Fruit fly (Drosophila melanogaster) whole organism, wandering third instar larva: ENCODE results near the gene mio.

Source experiments
- Abd-B ChIP-seq: fragments of >200 bp; optimal IDR thresholded peaks from 2 replicates; lab custom pipeline; 2017; ENCODE audit warnings: missing biosample characterization, missing genetic modification characterization
- CG32264 ChIP-seq: fragments of 200-800 bp; sonication (Bioruptor generic); optimal IDR thresholded peaks from 2 replicates; lab custom pipeline; 2016; ENCODE audit warnings: missing biosample characterization, missing genetic modification characterization
- CG9705 ChIP-seq: fragments of 200-800 bp; sonication (Bioruptor generic); optimal IDR thresholded peaks from 2 replicates; lab custom pipeline; 2018; ENCODE audit warnings: missing biosample characterization, mild to moderate bottlenecking, missing genetic modification characterization
- CrebA ChIP-seq: fragments of 200-800 bp; sonication (Bioruptor generic); optimal IDR thresholded peaks from 2 replicates; lab custom pipeline; 2016; ENCODE audit warnings: missing biosample characterization, mild to moderate bottlenecking, missing genetic modification characterization, borderline replicate concordance
- Dfd ChIP-seq: fragments of >200 bp; optimal IDR thresholded peaks from 2 replicates; lab custom pipeline; 2017; ENCODE audit warnings: missing biosample characterization, missing genetic modification characterization
- Dif ChIP-seq: fragments of 200-275, 200-300 bp; sonication (Bioruptor generic); optimal IDR thresholded peaks from 2 replicates; lab custom pipeline; 2018; ENCODE audit warnings: missing biosample characterization, missing genetic modification characterization; ENCODE audit not compliant: partially characterized antibody
- GATAd ChIP-seq: sonication (Bioruptor generic); optimal IDR thresholded peaks from 2 replicates; lab custom pipeline; 2016; ENCODE audit warnings: missing biosample characterization, missing genetic modification characterization
- HLH106 ChIP-seq: fragments of 200-800 bp; optimal IDR thresholded peaks from 3 replicates; lab custom pipeline; 2019; ENCODE audit warnings: missing biosample characterization, mild to moderate bottlenecking, missing genetic modification characterization, moderate library complexity
- Hnf4 ChIP-seq: fragments of 200-800 bp; sonication (Bioruptor generic); optimal IDR thresholded peaks from 2 replicates; lab custom pipeline; 2016; ENCODE audit warnings: missing biosample characterization, mild to moderate bottlenecking, missing genetic modification characterization
- Hr78 ChIP-seq: fragments of >200 bp; optimal IDR thresholded peaks from 2 replicates; lab custom pipeline; 2017; ENCODE audit warnings: missing biosample characterization, missing genetic modification characterization
- Hr83 ChIP-seq: fragments of 200-300 bp; sonication (Bioruptor generic); optimal IDR thresholded peaks from 2 replicates; lab custom pipeline; 2016; ENCODE audit warnings: missing biosample characterization, mild to moderate bottlenecking, missing genetic modification characterization, moderate library complexity; ENCODE audit not compliant: poor library complexity, severe bottlenecking
- Jra ChIP-seq: sonication (Bioruptor generic); optimal IDR thresholded peaks from 2 replicates; lab custom pipeline; 2016; ENCODE audit warnings: missing biosample characterization, missing genetic modification characterization
- Mio ChIP-seq: sonication (Bioruptor generic); optimal IDR thresholded peaks from 2 replicates; lab custom pipeline; 2016; ENCODE audit warnings: missing biosample characterization, missing genetic modification characterization
- Myc ChIP-seq: fragments of >200 bp; optimal IDR thresholded peaks from 2 replicates; lab custom pipeline; 2017
- N ChIP-seq: fragments of >200 bp; optimal IDR thresholded peaks from 2 replicates; lab custom pipeline; 2018; ENCODE audit warnings: missing biosample characterization, missing external identifiers, missing genetic modification characterization
- OdsH ChIP-seq: fragments of 200-800 bp; sonication (Bioruptor generic); optimal IDR thresholded peaks from 2 replicates; lab custom pipeline; 2016; ENCODE audit warnings: missing biosample characterization, mild to moderate bottlenecking, missing genetic modification characterization
- Rel ChIP-seq, 2 experiments: fragments of 200-800 bp; sonication (Bioruptor generic) in 1 of 2; optimal IDR thresholded peaks; 2 replicates in 1 of 2; 3 replicates in 1 of 2; lab custom pipeline; 2016 to 2019; ENCODE audit warnings: mild to moderate bottlenecking in 2 of 2, missing biosample characterization in 2 of 2, missing genetic modification characterization in 2 of 2, moderate library complexity in 1 of 2
- Sp1 ChIP-seq: fragments of 200-800 bp; sonication (Bioruptor generic); optimal IDR thresholded peaks from 3 replicates; lab custom pipeline; 2019; ENCODE audit warnings: missing biosample characterization, mild to moderate bottlenecking, missing genetic modification characterization, moderate library complexity
- Vsx2 ChIP-seq: fragments of 200-300, 225-300 bp; sonication (Bioruptor generic); optimal IDR thresholded peaks from 2 replicates; lab custom pipeline; 2018; ENCODE audit warnings: missing biosample characterization, missing genetic modification characterization; ENCODE audit not compliant: partially characterized antibody
- br ChIP-seq: fragments of 200-800 bp; sonication (Bioruptor generic); optimal IDR thresholded peaks from 2 replicates; lab custom pipeline; 2016; ENCODE audit warnings: missing biosample characterization, missing genetic modification characterization
- brk ChIP-seq: fragments of 200-800 bp; sonication (Bioruptor generic); optimal IDR thresholded peaks from 2 replicates; lab custom pipeline; 2016; ENCODE audit warnings: missing biosample characterization, mild to moderate bottlenecking, missing genetic modification characterization
- dl ChIP-seq, 2 experiments: fragments of 175-275, 200-275 bp in 1 of 2; fragments of 200-275 bp in 1 of 2; sonication (Bioruptor generic); optimal IDR thresholded peaks; lab custom pipeline; 2018; ENCODE audit warnings: mild to moderate bottlenecking in 2 of 2, missing biosample characterization in 2 of 2, missing genetic modification characterization in 2 of 2, moderate library complexity in 2 of 2; ENCODE audit not compliant: partially characterized antibody in 2 of 2, insufficient read depth in 1 of 2
- dmrt93B ChIP-seq: fragments of 200-800 bp; sonication (Bioruptor generic); optimal IDR thresholded peaks from 2 replicates; lab custom pipeline; 2018; ENCODE audit warnings: missing biosample characterization, mild to moderate bottlenecking, missing genetic modification characterization
- dsf ChIP-seq: sonication (Bioruptor generic); optimal IDR thresholded peaks from 2 replicates; lab custom pipeline; 2016; ENCODE audit warnings: missing biosample characterization, missing genetic modification characterization, borderline replicate concordance
- ey ChIP-seq: fragments of 200-800 bp; sonication (Bioruptor generic); optimal IDR thresholded peaks from 2 replicates; lab custom pipeline; 2016; ENCODE audit warnings: missing biosample characterization, missing genetic modification characterization
- foxo ChIP-seq, 2 experiments: fragments of 200-800 bp; sonication (Bioruptor generic); optimal IDR thresholded peaks; 2 replicates in 1 of 2; 3 replicates in 1 of 2; lab custom pipeline; 2016 to 2017; ENCODE audit warnings: missing biosample characterization in 2 of 2, missing genetic modification characterization in 2 of 2
- fru ChIP-seq: fragments of 200-800 bp; sonication (Bioruptor generic); optimal IDR thresholded peaks from 3 replicates; lab custom pipeline; 2016; ENCODE audit warnings: missing biosample characterization, mild to moderate bottlenecking, missing genetic modification characterization
- h ChIP-seq: fragments of 200-800 bp; sonication (Bioruptor generic); optimal IDR thresholded peaks from 3 replicates; lab custom pipeline; 2016; ENCODE audit warnings: missing biosample characterization, mild to moderate bottlenecking, missing genetic modification characterization
- jim ChIP-seq: fragments of 175-275, 200-325 bp; sonication (Bioruptor generic); optimal IDR thresholded peaks from 2 replicates; lab custom pipeline; 2016; ENCODE audit warnings: missing biosample characterization, mild to moderate bottlenecking, missing genetic modification characterization
- lola ChIP-seq: fragments of >200 bp; optimal IDR thresholded peaks from 2 replicates; lab custom pipeline; 2017; ENCODE audit warnings: missing biosample characterization, missing genetic modification characterization
- pan ChIP-seq: fragments of >200 bp; optimal IDR thresholded peaks from 2 replicates; lab custom pipeline; 2017
- psq ChIP-seq: fragments of 200-800 bp; sonication (Bioruptor generic); optimal IDR thresholded peaks from 3 replicates; lab custom pipeline; 2017; ENCODE audit warnings: missing biosample characterization, mild to moderate bottlenecking, missing genetic modification characterization, moderate library complexity
- rgr ChIP-seq: fragments of 200-800 bp; sonication (Bioruptor generic); optimal IDR thresholded peaks from 3 replicates; lab custom pipeline; 2016; ENCODE audit warnings: missing biosample characterization, mild to moderate bottlenecking, missing genetic modification characterization
- sage ChIP-seq: fragments of 200-800 bp; sonication (Bioruptor generic); optimal IDR thresholded peaks from 2 replicates; lab custom pipeline; 2016; ENCODE audit warnings: missing biosample characterization, mild to moderate bottlenecking, missing genetic modification characterization
- sv ChIP-seq: fragments of 200-800 bp; sonication (Bioruptor generic); optimal IDR thresholded peaks from 3 replicates; lab custom pipeline; 2016; ENCODE audit warnings: missing biosample characterization, missing genetic modification characterization
- tai ChIP-seq: sonication (Bioruptor generic); optimal IDR thresholded peaks from 2 replicates; lab custom pipeline; 2016; ENCODE audit warnings: missing biosample characterization, missing genetic modification characterization
- usp ChIP-seq: fragments of >200 bp; optimal IDR thresholded peaks from 2 replicates; lab custom pipeline; 2017; ENCODE audit warnings: missing biosample characterization, missing genetic modification characterization
- woc ChIP-seq: sonication (Bioruptor generic); optimal IDR thresholded peaks from 2 replicates; lab custom pipeline; 2016; ENCODE audit warnings: missing biosample characterization, mild to moderate bottlenecking, missing genetic modification characterization

mio gene

DNA sequence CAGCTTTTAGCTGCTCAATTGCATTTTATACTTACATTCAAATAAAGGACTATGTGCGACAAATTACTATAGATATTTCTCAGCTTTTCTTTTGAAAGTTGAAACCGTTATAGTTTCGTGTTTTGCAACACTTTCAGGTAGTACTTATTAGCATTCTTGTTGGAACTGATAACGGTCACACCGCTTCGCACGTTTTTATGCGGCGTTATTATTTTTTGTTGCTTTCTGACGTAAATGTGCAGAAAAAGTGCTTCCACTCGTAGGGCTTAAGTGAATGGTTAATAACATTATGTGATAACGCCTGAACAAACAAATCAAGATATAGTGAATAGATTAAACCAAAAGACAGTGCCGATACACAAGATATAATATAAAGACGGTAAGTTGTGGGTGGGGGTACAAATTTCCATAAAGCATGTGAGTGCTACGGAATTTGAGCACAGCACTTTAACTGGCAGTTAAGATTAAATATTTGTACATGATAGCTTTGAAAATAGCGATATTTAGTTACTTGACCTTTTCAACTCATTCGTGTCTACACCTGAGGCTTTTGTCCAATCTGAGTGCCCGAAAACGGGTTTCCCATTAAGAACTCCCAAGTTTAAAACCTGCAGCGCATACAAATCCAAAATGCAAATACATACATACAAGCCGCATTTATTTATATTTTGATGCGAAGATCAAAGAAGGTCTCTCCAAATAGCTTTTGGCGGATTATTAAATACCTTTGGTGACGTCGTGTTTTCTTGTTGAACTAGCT is 3.7 kb downstream of the mio start, which contains the start of gene papi:
Gene papi, plus strand, starts transcription at position 176 of the 760 bp plus-strand sequence.
- TF ChIP-seq rgr, result peak; percentile 66
- TF ChIP-seq h (GFP tag; lab: Kevin White, UChicago), result no peak
- TF ChIP-seq Rel (GFP tag; optimal IDR thresholded peaks at IDR 0.05; lab: Kevin White, UChicago), result no peak
- TF ChIP-seq Rel (tag; optimal IDR thresholded peaks at IDR 0.05; lab: Kevin White, UChicago), result peak; percentile 68

DNA sequence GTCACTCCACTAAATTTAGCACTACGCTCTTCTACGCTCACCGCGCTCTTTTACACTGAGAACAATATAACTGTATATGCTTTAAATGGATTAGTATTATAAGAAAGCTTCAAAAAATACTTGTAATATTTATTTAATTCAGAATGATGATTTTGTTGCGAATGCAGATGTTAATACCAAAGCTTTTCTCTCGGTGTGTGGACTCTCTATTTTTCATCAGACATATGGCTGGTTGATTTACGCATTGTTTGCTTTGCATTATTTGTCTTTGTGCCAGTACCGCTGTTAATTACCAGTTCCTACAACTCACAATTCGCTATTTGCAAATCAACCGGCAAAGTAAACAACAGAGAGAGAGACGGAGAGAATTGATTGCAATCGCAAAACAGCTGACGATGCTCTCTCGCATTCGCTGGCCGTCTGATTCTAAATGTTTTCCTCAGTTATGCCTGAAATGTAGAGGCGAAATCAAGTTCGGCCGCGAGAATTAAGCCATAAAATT is 4.6 kb downstream of the mio start:
- TF ChIP-seq Hr78 (GFP tag; lab: Kevin White, UChicago), result no peak
- TF ChIP-seq sv (GFP tag; lab: Kevin White, UChicago), result peak; percentile 89
- peak; percentile 78 for TF ChIP-seq Dif (GFP tag; lab: Kevin White, UChicago)
- TF ChIP-seq Vsx2 (GFP tag; lab: Kevin White, UChicago), result no peak
- TF ChIP-seq h (GFP tag; lab: Kevin White, UChicago), result peak; percentile 99
- peak; percentile 99 for TF ChIP-seq Sp1 (GFP tag; lab: Kevin White, UChicago)
- no peak for TF ChIP-seq Abd-B (GFP tag; lab: Kevin White, UChicago)
- TF ChIP-seq CG9705 (GFP tag; lab: Kevin White, UChicago), result peak; percentile 89
- TF ChIP-seq brk (GFP tag; lab: Kevin White, UChicago), result peak; percentile 98
- peak; percentile 99 for TF ChIP-seq OdsH (GFP tag; lab: Kevin White, UChicago)
- TF ChIP-seq CG32264 (GFP tag; lab: Kevin White, UChicago), result peak; percentile 95
- peak; percentile 98 for TF ChIP-seq Jra (GFP tag; lab: Kevin White, UChicago)
- peak; percentile 54 to 79 for TF ChIP-seq dl (GFP tag; optimal IDR thresholded peaks at IDR 0.05; lab: Kevin White, UChicago; ENCODE audit: insufficient read depth in 1 of 2, partially characterized antibody in 2 of 2)
- no peak for TF ChIP-seq Myc (lab: Kevin White, UChicago)
- TF ChIP-seq dmrt93B (GFP tag; lab: Kevin White, UChicago), result peak; percentile 89
- TF ChIP-seq Rel (GFP tag; optimal IDR thresholded peaks at IDR 0.05; lab: Kevin White, UChicago), result peak; percentile 87
- TF ChIP-seq Rel (tag; optimal IDR thresholded peaks at IDR 0.05; lab: Kevin White, UChicago), result peak; percentile 88
- TF ChIP-seq woc, result peak; percentile 93
- peak; percentile 98 for TF ChIP-seq fru
- TF ChIP-seq dsf (GFP tag; lab: Kevin White, UChicago), result peak; percentile 93
- no peak for TF ChIP-seq N
- peak; percentile 98 for TF ChIP-seq psq (GFP tag; lab: Kevin White, UChicago)
- TF ChIP-seq br (GFP tag; lab: Kevin White, UChicago), result peak; percentile 99
- peak; percentile 96 for TF ChIP-seq GATAd (GFP tag; lab: Kevin White, UChicago)
- TF ChIP-seq Hr83 (GFP tag; lab: Kevin White, UChicago), result peak; percentile 100
- peak; percentile 99 for TF ChIP-seq rgr
- TF ChIP-seq Dfd (GFP tag; lab: Kevin White, UChicago), result no peak
- peak; percentile 83 for TF ChIP-seq jim (GFP tag; lab: Kevin White, UChicago)
- TF ChIP-seq HLH106 (tag; lab: Kevin White, UChicago), result peak; percentile 97
- TF ChIP-seq lola, result no peak
- peak; percentile 98 for TF ChIP-seq ey
- TF ChIP-seq Hnf4 (GFP tag; lab: Kevin White, UChicago), result peak; percentile 99
- peak; percentile 86 for TF ChIP-seq Mio (GFP tag; lab: Kevin White, UChicago)
- peak; percentile 85 to 98 for TF ChIP-seq foxo (GFP tag; optimal IDR thresholded peaks at IDR 0.05; lab: Kevin White, UChicago)
- no peak for TF ChIP-seq CrebA (GFP tag; lab: Kevin White, UChicago)
- peak; percentile 97 for TF ChIP-seq tai (GFP tag; lab: Kevin White, UChicago)
- peak; percentile 96 for TF ChIP-seq sage
- TF ChIP-seq usp (GFP tag; lab: Kevin White, UChicago), result no peak
- no peak for TF ChIP-seq pan
- TF ChIP-seq, all 38 proteins: peak for 28
